Worm (Caenorhabditis elegans) whole organism, L4 larva: Measurements from ENCODE around the gene stdh-2.

Experiments
- ceh-28 ChIP-seq: fragments of 150-350 bp; optimal IDR thresholded peaks from 2 replicates; lab custom pipeline; 2014; ENCODE audit warnings: missing biosample characterization, missing genetic modification reagents, missing genetic modification characterization
- ceh-62 ChIP-seq: sonication (generic microtip); optimal IDR thresholded peaks from 2 replicates; lab custom pipeline; 2017; ENCODE audit warnings: missing biosample characterization, missing genetic modification characterization
- ceh-82 ChIP-seq: sonication (generic microtip); optimal IDR thresholded peaks from 2 replicates; lab custom pipeline; 2017; ENCODE audit warnings: missing biosample characterization, missing genetic modification characterization
- dmd-9 ChIP-seq: fragments of 200-800 bp; sonication (Bioruptor generic); IDR thresholded peaks from 2 replicates; pipeline ENCODE4 v1.3.6; 2022; ENCODE audit warnings: missing genetic modification reagents, missing genetic modification characterization, missing compliant biosample characterization
- fkh-10 ChIP-seq: fragments of 150-350 bp; optimal IDR thresholded peaks from 2 replicates; lab custom pipeline; 2014; ENCODE audit warnings: missing biosample characterization, missing genetic modification reagents, missing genetic modification characterization
- fos-1 ChIP-seq: fragments of 150-350 bp; optimal IDR thresholded peaks from 2 replicates; lab custom pipeline; 2014; ENCODE audit warnings: missing biosample characterization, missing genetic modification characterization
- lin-15B ChIP-seq: fragments of 150-350 bp; sonication (generic microtip); optimal IDR thresholded peaks from 3 replicates; lab custom pipeline; 2014; ENCODE audit warnings: missing biosample characterization, missing genetic modification characterization
- nhr-25 ChIP-seq: sonication (generic microtip); optimal IDR thresholded peaks from 2 replicates; lab custom pipeline; 2017; ENCODE audit warnings: missing genetic modification characterization, mild to moderate bottlenecking, missing compliant biosample characterization, antibody characterized with exemption, moderate library complexity, borderline replicate concordance; ENCODE audit not compliant: insufficient read depth
- nhr-77 ChIP-seq: fragments of 150-350 bp; optimal IDR thresholded peaks from 2 replicates; lab custom pipeline; 2014; ENCODE audit warnings: missing biosample characterization, missing genetic modification characterization
- unc-130 ChIP-seq: sonication (generic microtip); optimal IDR thresholded peaks from 2 replicates; lab custom pipeline; 2016; ENCODE audit warnings: missing genetic modification reagents, missing genetic modification characterization, missing compliant biosample characterization
- unc-39 ChIP-seq: sonication (generic microtip); optimal IDR thresholded peaks from 2 replicates; lab custom pipeline; 2017; ENCODE audit warnings: missing biosample characterization, missing genetic modification characterization
- zag-1 ChIP-seq: fragments of 150-350 bp; optimal IDR thresholded peaks from 2 replicates; lab custom pipeline; 2014; ENCODE audit warnings: missing biosample characterization, missing genetic modification characterization
- ztf-11 ChIP-seq: fragments of 150-350 bp; optimal IDR thresholded peaks from 2 replicates; lab custom pipeline; 2014; ENCODE audit warnings: missing biosample characterization, missing genetic modification characterization

DNA sequence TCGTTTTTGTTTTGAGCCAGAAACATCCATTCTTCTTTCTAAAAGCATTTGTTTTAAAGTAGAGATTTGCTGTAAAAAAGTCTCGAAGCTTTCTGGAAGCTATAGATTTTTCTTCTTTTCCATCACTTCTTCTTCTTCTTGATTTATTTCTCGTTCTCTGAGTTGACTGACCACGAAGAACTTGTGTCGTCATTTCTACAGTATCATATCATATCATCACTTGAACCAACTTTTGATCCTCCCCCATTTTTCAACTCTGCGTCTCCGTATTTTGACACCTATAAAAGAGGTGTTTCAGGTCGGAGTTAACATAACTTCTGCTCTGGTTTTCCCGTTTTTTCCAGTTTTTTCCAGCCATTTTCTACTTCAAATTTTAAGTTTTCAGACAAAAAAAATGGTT, 9.6 kb upstream of the stdh-2 start, which contains the start of gene F11A5.9:
- no peak for TF ChIP-seq ceh-82
- TF ChIP-seq ceh-62 (tag; lab: Kevin White, UChicago): no peak
- TF ChIP-seq unc-39 (tag; lab: Kevin White, UChicago): no peak
- no peak for TF ChIP-seq nhr-25 (tag; lab: Kevin White, UChicago)
- no peak for TF ChIP-seq lin-15B (tag; lab: Kevin White, UChicago)
- no peak for TF ChIP-seq fos-1
- no peak for TF ChIP-seq nhr-77 (tag; lab: Kevin White, UChicago)
- no peak for TF ChIP-seq zag-1 (tag; lab: Kevin White, UChicago)
- no peak for TF ChIP-seq fkh-10
- no peak for TF ChIP-seq dmd-9 (GFP tag; lab: Robert Waterston, UW)
- TF ChIP-seq ceh-28 (tag; lab: Kevin White, UChicago): no peak
- no peak for TF ChIP-seq ztf-11 (tag; lab: Kevin White, UChicago)
- TF ChIP-seq unc-130 (GFP tag; lab: Kevin White, UChicago): no peak
